Worm (Caenorhabditis elegans) whole organism, young adult: ENCODE data around the gene sec-61.G.

ENCODE experiments used
- B0035.1 ChIP-seq: sonication (generic microtip); optimal IDR thresholded peaks from 2 replicates; lab custom pipeline; 2016; ENCODE audit warnings: missing genetic modification characterization, mild to moderate bottlenecking, missing compliant biosample characterization, missing genotype, missing genetic modification reagents
- B0336.3 ChIP-seq: fragments of 200-800 bp; sonication (Bioruptor generic); IDR thresholded peaks from 2 replicates; pipeline ENCODE4 v1.3.6; 2022; ENCODE audit warnings: missing genetic modification characterization, missing compliant biosample characterization
- C06A6.2 ChIP-seq: fragments of 200-800 bp; sonication (Bioruptor generic); conservative IDR thresholded peaks from 2 replicates; pipeline ENCODE4 v1.3.6; 2022; ENCODE audit warnings: missing genetic modification characterization, missing compliant biosample characterization
- F10E7.11 ChIP-seq: sonication (generic microtip); optimal IDR thresholded peaks from 2 replicates; lab custom pipeline; 2017; ENCODE audit warnings: mild to moderate bottlenecking, missing genetic modification characterization, moderate library complexity, missing compliant biosample characterization
- F22D6.2 ChIP-seq: sonication (generic microtip); optimal IDR thresholded peaks from 2 replicates; lab custom pipeline; 2016; ENCODE audit warnings: mild to moderate bottlenecking, missing genetic modification characterization, missing compliant biosample characterization
- F23B12.7 ChIP-seq: sonication (generic microtip); optimal IDR thresholded peaks from 2 replicates; lab custom pipeline; 2017; ENCODE audit warnings: missing genetic modification characterization, mild to moderate bottlenecking, missing compliant biosample characterization, antibody characterized with exemption, moderate library complexity; ENCODE audit not compliant: insufficient read depth
- F33H1.4 ChIP-seq: fragments of 200-800 bp; sonication (Bioruptor generic); IDR thresholded peaks from 2 replicates; pipeline ENCODE4 v1.3.6; 2022; ENCODE audit warnings: missing genetic modification reagents, missing genetic modification characterization, missing compliant biosample characterization
- F52B5.7 ChIP-seq: sonication (generic microtip); optimal IDR thresholded peaks from 2 replicates; lab custom pipeline; 2016; ENCODE audit warnings: mild to moderate bottlenecking, missing genetic modification characterization, missing compliant biosample characterization
- F57A8.1 ChIP-seq: fragments of 200-800 bp; sonication (Bioruptor generic); optimal IDR thresholded peaks from 2 replicates; lab custom pipeline; 2018; ENCODE audit warnings: mild to moderate bottlenecking, missing genetic modification characterization, moderate library complexity, missing compliant biosample characterization
- K11D2.4 ChIP-seq: fragments of 200-800 bp; sonication (Bioruptor generic); IDR thresholded peaks from 2 replicates; pipeline ENCODE4 v1.3.6; 2022; ENCODE audit warnings: missing genetic modification reagents, missing genetic modification characterization, missing compliant biosample characterization
- T26A5.8 ChIP-seq: sonication (generic microtip); optimal IDR thresholded peaks from 2 replicates; lab custom pipeline; 2016; ENCODE audit warnings: missing genetic modification characterization, missing compliant biosample characterization
- Y53F4B.3 ChIP-seq: fragments of 200-800 bp; sonication (Bioruptor generic); IDR thresholded peaks from 2 replicates; pipeline ENCODE4 v1.3.6; 2022; ENCODE audit warnings: missing genetic modification reagents, missing genetic modification characterization, missing compliant biosample characterization
- Y56A3A.18 ChIP-seq: fragments of 200-800 bp; sonication (Bioruptor generic); IDR thresholded peaks from 2 replicates; pipeline ENCODE4 v1.3.6; 2022; ENCODE audit warnings: missing genetic modification reagents, missing genetic modification characterization, missing compliant biosample characterization
- Y67H2A.10 ChIP-seq: fragments of 200-800 bp; sonication (Bioruptor generic); conservative IDR thresholded peaks from 2 replicates; pipeline ENCODE4 v1.3.6; 2022; ENCODE audit warnings: missing genetic modification reagents, missing genetic modification characterization, missing compliant biosample characterization
- ZK185.1 ChIP-seq: sonication (generic microtip); optimal IDR thresholded peaks from 2 replicates; lab custom pipeline; 2016; ENCODE audit warnings: mild to moderate bottlenecking, missing genetic modification characterization, missing compliant biosample characterization; ENCODE audit not compliant: poor library complexity, severe bottlenecking
- ama-1 ChIP-seq, 3 experiments: fragments of 150-350 bp in 1 of 3; sonication (generic microtip) in 2 of 3; optimal IDR thresholded peaks; 2 replicates each; lab custom pipeline; 2014 to 2018; ENCODE audit warnings: missing biosample characterization in 2 of 3, missing genetic modification characterization in 2 of 3, missing genetic modification reagents in 2 of 3
- bed-1 ChIP-seq: fragments of 200-800 bp; sonication (Bioruptor generic); IDR thresholded peaks from 2 replicates; pipeline ENCODE4 v1.3.6; 2022; ENCODE audit warnings: missing genetic modification reagents, missing genetic modification characterization, missing compliant biosample characterization
- ceh-58 ChIP-seq: fragments of 200-800 bp; sonication (Bioruptor generic); IDR thresholded peaks from 2 replicates; pipeline ENCODE4 v1.3.6; 2022; ENCODE audit warnings: missing genetic modification characterization, missing compliant biosample characterization
- ceh-91 ChIP-seq: fragments of 200-800 bp; sonication (Bioruptor generic); IDR thresholded peaks from 2 replicates; pipeline ENCODE4 v1.3.6; 2022; ENCODE audit warnings: missing genetic modification reagents, missing genetic modification characterization, missing compliant biosample characterization
- efl-1 ChIP-seq: fragments of 150-350 bp; optimal IDR thresholded peaks from 2 replicates; lab custom pipeline; 2014; ENCODE audit warnings: missing biosample characterization, missing genetic modification reagents, missing genetic modification characterization
- egl-18 ChIP-seq: fragments of 200-800 bp; sonication (Bioruptor generic); IDR thresholded peaks from 2 replicates; pipeline ENCODE4 v1.3.6; 2022; ENCODE audit warnings: missing genetic modification reagents, missing genetic modification characterization, missing compliant biosample characterization
- ekl-4 ChIP-seq: fragments of 200-800 bp; sonication (Bioruptor generic); IDR thresholded peaks from 2 replicates; pipeline ENCODE4 v1.3.6; 2022; ENCODE audit warnings: missing genetic modification reagents, missing genetic modification characterization, missing compliant biosample characterization
- hmg-1.2 ChIP-seq: fragments of 200-800 bp; sonication (Bioruptor generic); IDR thresholded peaks from 2 replicates; pipeline ENCODE4 v1.3.6; 2022; ENCODE audit warnings: missing genetic modification reagents, missing genetic modification characterization, missing compliant biosample characterization
- hsf-1 ChIP-seq: fragments of 200-800 bp; sonication (Bioruptor generic); IDR thresholded peaks from 2 replicates; pipeline ENCODE4 v1.3.6; 2022; ENCODE audit warnings: missing genetic modification reagents, missing genetic modification characterization, missing compliant biosample characterization
- lag-1 ChIP-seq: fragments of 200-800 bp; sonication (Bioruptor generic); IDR thresholded peaks from 2 replicates; pipeline ENCODE4 v1.3.6; 2022; ENCODE audit warnings: missing genetic modification reagents, missing genetic modification characterization, missing compliant biosample characterization
- let-526 ChIP-seq: fragments of 200-800 bp; sonication (Bioruptor generic); IDR thresholded peaks from 2 replicates; pipeline ENCODE4 v1.3.6; 2022; ENCODE audit warnings: missing genetic modification reagents, missing genetic modification characterization, missing compliant biosample characterization
- lin-40 ChIP-seq: sonication (generic microtip); optimal IDR thresholded peaks from 2 replicates; lab custom pipeline; 2016; ENCODE audit warnings: missing genetic modification characterization, mild to moderate bottlenecking, missing compliant biosample characterization, missing genotype, missing genetic modification reagents
- lin-54 ChIP-seq: fragments of 200-800 bp; sonication (Bioruptor generic); optimal IDR thresholded peaks from 2 replicates; lab custom pipeline; 2018; ENCODE audit warnings: mild to moderate bottlenecking, missing genetic modification characterization, missing compliant biosample characterization
- nfya-1 ChIP-seq: sonication (generic microtip); optimal IDR thresholded peaks from 2 replicates; lab custom pipeline; 2017; ENCODE audit warnings: antibody characterized with exemption, missing compliant biosample characterization, missing genetic modification characterization, borderline replicate concordance; ENCODE audit not compliant: insufficient read depth
- nfya-2 ChIP-seq: fragments of 200-800 bp; sonication (Bioruptor generic); IDR thresholded peaks from 2 replicates; pipeline ENCODE4 v1.3.6; 2022; ENCODE audit warnings: missing genetic modification reagents, missing genetic modification characterization, missing compliant biosample characterization
- nhr-179 ChIP-seq: sonication (generic microtip); optimal IDR thresholded peaks from 2 replicates; lab custom pipeline; 2016; ENCODE audit warnings: mild to moderate bottlenecking, missing genetic modification characterization, missing compliant biosample characterization
- nhr-27 ChIP-seq: fragments of 200-800 bp; sonication (Bioruptor generic); optimal IDR thresholded peaks from 2 replicates; lab custom pipeline; 2018; ENCODE audit warnings: mild to moderate bottlenecking, missing genetic modification characterization, moderate library complexity, missing compliant biosample characterization
- snpc-1.1 ChIP-seq: sonication (generic microtip); optimal IDR thresholded peaks from 2 replicates; lab custom pipeline; 2017; ENCODE audit warnings: missing genetic modification characterization, mild to moderate bottlenecking, missing compliant biosample characterization, antibody characterized with exemption, moderate library complexity, missing genotype, missing genetic modification reagents; ENCODE audit not compliant: insufficient read depth
- snpc-4 ChIP-seq, 5 experiments: fragments of 150-350 bp in 1 of 5; sonication (generic microtip) in 4 of 5; optimal IDR thresholded peaks; 2 replicates each; lab custom pipeline; 2014 to 2018; ENCODE audit warnings: missing genetic modification characterization in 5 of 5, missing biosample characterization in 3 of 5, antibody characterized with exemption in 2 of 5, mild to moderate bottlenecking in 2 of 5, missing compliant biosample characterization in 2 of 5, missing genotype in 2 of 5, moderate library complexity in 2 of 5, missing genetic modification reagents in 1 of 5
- tlf-1 ChIP-seq: fragments of 200-800 bp; sonication (Bioruptor generic); optimal IDR thresholded peaks from 2 replicates; lab custom pipeline; 2018; ENCODE audit warnings: mild to moderate bottlenecking, missing genetic modification characterization, missing compliant biosample characterization
- unc-130 ChIP-seq: sonication (generic microtip); optimal IDR thresholded peaks from 2 replicates; lab custom pipeline; 2016; ENCODE audit warnings: missing genetic modification reagents, missing genetic modification characterization, missing compliant biosample characterization
- xnd-1 ChIP-seq: sonication (generic microtip); optimal IDR thresholded peaks from 2 replicates; lab custom pipeline; 2016; ENCODE audit warnings: missing genotype, missing genetic modification reagents, missing genetic modification characterization, missing compliant biosample characterization
- zim-3 ChIP-seq: sonication (generic microtip); optimal IDR thresholded peaks from 2 replicates; lab custom pipeline; 2017; ENCODE audit warnings: mild to moderate bottlenecking, missing genetic modification characterization, moderate library complexity, missing compliant biosample characterization
- ztf-18 ChIP-seq: sonication (generic microtip); optimal IDR thresholded peaks from 2 replicates; lab custom pipeline; 2016; ENCODE audit warnings: missing genotype, mild to moderate bottlenecking, missing genetic modification characterization, missing compliant biosample characterization
- ztf-22 ChIP-seq: fragments of 200-800 bp; sonication (Bioruptor generic); optimal IDR thresholded peaks from 2 replicates; lab custom pipeline; 2018; ENCODE audit warnings: mild to moderate bottlenecking, missing genetic modification characterization, moderate library complexity, missing compliant biosample characterization
- ztf-6 ChIP-seq: fragments of 200-800 bp; sonication (Bioruptor generic); IDR thresholded peaks from 2 replicates; pipeline ENCODE4 v1.3.6; 2022; ENCODE audit warnings: missing genetic modification reagents, missing genetic modification characterization, missing compliant biosample characterization

Gene sec-61.G

DNA sequence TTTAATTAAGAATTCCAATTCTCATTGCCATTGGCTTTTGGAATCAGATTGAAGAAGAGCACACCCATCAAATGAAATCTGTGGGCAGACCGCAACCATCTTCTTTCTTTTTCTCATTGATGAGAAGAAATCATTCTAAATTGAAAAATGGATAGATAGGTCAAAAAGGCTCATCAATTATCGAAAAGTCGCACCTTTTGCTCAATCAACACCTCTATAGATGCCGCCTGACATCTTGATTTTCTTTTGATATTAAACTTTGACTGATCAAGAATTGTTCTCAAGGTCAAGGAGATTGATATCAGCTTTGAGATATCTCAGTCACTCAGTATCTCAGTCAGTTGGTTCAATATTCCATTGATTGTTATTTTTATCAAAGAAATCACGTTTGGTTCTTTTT, 13.0 kb upstream of the sec-61.G start:
- TF ChIP-seq T26A5.8 (tag; lab: Kevin White, UChicago): no peak
- no peak for TF ChIP-seq tlf-1 (GFP tag; lab: Kevin White, UChicago)
- TF ChIP-seq ZK185.1 (tag; lab: Kevin White, UChicago): no peak
- no peak for TF ChIP-seq egl-18 (GFP tag; lab: Robert Waterston, UW)
- no peak for TF ChIP-seq ztf-22 (GFP tag; lab: Kevin White, UChicago)
- no peak for TF ChIP-seq hsf-1 (GFP tag; lab: Robert Waterston, UW)
- TF ChIP-seq ztf-6: no peak
- TF ChIP-seq Y56A3A.18 (GFP tag; lab: Robert Waterston, UW): no peak
- TF ChIP-seq nfya-2: no peak
- TF ChIP-seq efl-1 (GFP tag; lab: Kevin White, UChicago): no peak
- no peak for TF ChIP-seq C06A6.2
- no peak for TF ChIP-seq hmg-1.2 (GFP tag; lab: Robert Waterston, UW)
- no peak for TF ChIP-seq nhr-27 (tag; lab: Kevin White, UChicago)
- TF ChIP-seq F52B5.7 (tag; lab: Kevin White, UChicago): no peak
- no peak for TF ChIP-seq Y67H2A.10 (GFP tag; lab: Robert Waterston, UW)
- TF ChIP-seq ceh-58: no peak
- TF ChIP-seq lin-54 (GFP tag; lab: Kevin White, UChicago): no peak
- no peak for TF ChIP-seq lin-40 (tag; lab: Kevin White, UChicago)
- TF ChIP-seq ekl-4 (GFP tag; lab: Robert Waterston, UW): no peak
- no peak for TF ChIP-seq let-526 (GFP tag; lab: Robert Waterston, UW)

ce11 chrV:10909071-10909470, 12.1 kb upstream of the sec-61.G start, which contains the start of gene zzz-1:
zzz-1 (minus strand) TSS chrV:10909171.
- TF ChIP-seq xnd-1 (tag; lab: Kevin White, UChicago) (no peak), T26A5.8 (tag; lab: Kevin White, UChicago) (no peak), snpc-1.1 (tag; lab: Kevin White, UChicago) (no peak), lin-54 (GFP tag; lab: Kevin White, UChicago) (no peak), Y67H2A.10 (GFP tag; lab: Robert Waterston, UW) (no peak), F10E7.11 (tag; lab: Kevin White, UChicago) (no peak), lag-1 (GFP tag; lab: Robert Waterston, UW) (no peak), zim-3 (tag; lab: Kevin White, UChicago) (no peak), unc-130 (GFP tag; lab: Kevin White, UChicago) (no peak), ztf-18 (tag; lab: Kevin White, UChicago) (no peak), bed-1 (GFP tag; lab: Robert Waterston, UW) (no peak)

DNA sequence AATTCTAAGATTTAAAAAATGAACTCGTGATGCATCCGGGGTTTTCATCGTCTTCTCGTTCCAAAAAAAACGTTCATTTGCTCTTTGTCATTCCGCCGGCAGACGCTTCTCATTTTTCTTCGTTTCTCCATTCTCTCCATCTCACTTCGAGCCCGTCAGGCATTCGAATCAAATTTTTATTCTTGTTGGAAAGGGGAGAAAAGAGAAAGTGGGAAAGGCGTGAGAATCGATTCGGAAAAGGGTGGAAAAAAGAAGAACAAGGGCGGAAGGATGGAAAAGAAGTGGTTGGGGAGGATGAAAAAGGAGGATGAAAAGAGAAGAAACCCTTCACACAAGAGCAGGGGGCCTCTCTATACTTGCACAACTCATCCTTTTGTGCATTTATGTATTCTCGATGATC, 7.9 kb upstream of the sec-61.G start:
- no peak for TF ChIP-seq F33H1.4 (GFP tag; lab: Robert Waterston, UW)
- no peak for TF ChIP-seq B0035.1 (tag; lab: Kevin White, UChicago)
- TF ChIP-seq ekl-4 (GFP tag; lab: Robert Waterston, UW): no peak
- TF ChIP-seq nfya-2: no peak
- TF ChIP-seq tlf-1 (GFP tag; lab: Kevin White, UChicago): no peak
- TF ChIP-seq C06A6.2: no peak
- no peak for TF ChIP-seq F57A8.1 (GFP tag; lab: Kevin White, UChicago)
- no peak for TF ChIP-seq F23B12.7 (tag; lab: Kevin White, UChicago)
- TF ChIP-seq nhr-179 (tag; lab: Kevin White, UChicago): no peak
- no peak for TF ChIP-seq nfya-1
- no peak for TF ChIP-seq F22D6.2
- TF ChIP-seq snpc-4 (GFP tag; optimal IDR thresholded peaks at IDR 0.05; lab: Kevin White, UChicago): no peak
- no peak for TF ChIP-seq snpc-4 (tag; optimal IDR thresholded peaks at IDR 0.05; lab: Kevin White, UChicago)
- TF ChIP-seq ceh-91: no peak
- no peak for TF ChIP-seq K11D2.4 (GFP tag; lab: Robert Waterston, UW)
- TF ChIP-seq xnd-1 (tag; lab: Kevin White, UChicago): no peak
- TF ChIP-seq Y53F4B.3: no peak
- no peak for TF ChIP-seq ama-1 (optimal IDR thresholded peaks at IDR 0.05; lab: Kevin White, UChicago)
- TF ChIP-seq ama-1 (GFP tag; optimal IDR thresholded peaks at IDR 0.05; lab: Kevin White, UChicago): no peak
- TF ChIP-seq B0336.3: no peak
